Fruit fly (Drosophila melanogaster) whole organism, embryonic: ENCODE results near the gene Upf1.

ENCODE experiments used
- Bgb ChIP-seq: fragments of 200-800 bp; sonication (Bioruptor generic); IDR thresholded peaks from 2 replicates; pipeline ENCODE4 v1.3.6; 2022; ENCODE audit warnings: missing biosample characterization, missing genetic modification characterization; ENCODE audit not compliant: partially characterized antibody
- CG10431 ChIP-seq: fragments of 200-800 bp; sonication (Bioruptor generic); optimal IDR thresholded peaks from 3 replicates; lab custom pipeline; 2018; ENCODE audit warnings: missing biosample characterization, mild to moderate bottlenecking, missing genetic modification characterization
- CG10543 ChIP-seq: fragments of 200-800 bp; sonication (Bioruptor generic); optimal IDR thresholded peaks from 3 replicates; lab custom pipeline; 2017; ENCODE audit warnings: missing biosample characterization, mild to moderate bottlenecking, missing genetic modification characterization, moderate library complexity
- CG11456 ChIP-seq: fragments of 200-800 bp; sonication (Bioruptor generic); IDR thresholded peaks from 3 replicates; pipeline ENCODE4 v1.3.6; 2022; ENCODE audit warnings: missing biosample characterization, missing genetic modification characterization
- CG12769 ChIP-seq: fragments of 200-800 bp; sonication (Bioruptor generic); optimal IDR thresholded peaks from 2 replicates; lab custom pipeline; 2019; ENCODE audit warnings: missing biosample characterization, mild to moderate bottlenecking, missing genetic modification characterization, moderate library complexity
- CG17612 ChIP-seq: fragments of 200-800 bp; sonication (Bioruptor generic); IDR thresholded peaks from 2 replicates; pipeline ENCODE4 v1.3.6; 2022; ENCODE audit warnings: missing biosample characterization, missing genetic modification characterization
- CG18262 ChIP-seq: fragments of 200-800 bp; optimal IDR thresholded peaks from 3 replicates; lab custom pipeline; 2019; ENCODE audit warnings: missing biosample characterization, mild to moderate bottlenecking, missing genetic modification characterization, moderate library complexity
- CG18599 ChIP-seq: fragments of 200-800 bp; sonication (Bioruptor generic); optimal IDR thresholded peaks from 3 replicates; lab custom pipeline; 2017; ENCODE audit warnings: missing biosample characterization, missing genetic modification characterization, mild to moderate bottlenecking, moderate library complexity, missing genetic modification reagents
- CG2875 ChIP-seq: fragments of 200-800 bp; sonication (Bioruptor generic); optimal IDR thresholded peaks from 2 replicates; lab custom pipeline; 2017; ENCODE audit warnings: missing biosample characterization, mild to moderate bottlenecking, missing genetic modification characterization, missing genetic modification reagents
- CG5180 ChIP-seq: fragments of 200-800 bp; sonication (Bioruptor generic); optimal IDR thresholded peaks from 3 replicates; lab custom pipeline; 2017; ENCODE audit warnings: missing biosample characterization, missing genetic modification characterization, mild to moderate bottlenecking, moderate library complexity, missing genetic modification reagents
- CG6272 ChIP-seq: fragments of 200-800 bp; sonication (Bioruptor generic); IDR thresholded peaks from 2 replicates; pipeline ENCODE4 v1.3.6; 2022; ENCODE audit warnings: missing biosample characterization, missing genetic modification characterization
- CG6689 ChIP-seq: fragments of 200-800 bp; sonication (Bioruptor generic); IDR thresholded peaks from 2 replicates; pipeline ENCODE4 v1.3.6; 2022; ENCODE audit warnings: missing biosample characterization, missing genetic modification characterization
- CG7271 ChIP-seq: fragments of 200-800 bp; sonication (Bioruptor generic); optimal IDR thresholded peaks from 2 replicates; lab custom pipeline; 2018; ENCODE audit warnings: missing biosample characterization, mild to moderate bottlenecking, missing genetic modification characterization, moderate library complexity
- CG8944 ChIP-seq: fragments of 200-800 bp; sonication (Bioruptor generic); optimal IDR thresholded peaks from 3 replicates; lab custom pipeline; 2016; ENCODE audit warnings: missing biosample characterization, missing genetic modification characterization
- CG9876 ChIP-seq: fragments of 200-800 bp; sonication (Bioruptor generic); optimal IDR thresholded peaks from 2 replicates; lab custom pipeline; 2016; ENCODE audit warnings: missing biosample characterization, missing genetic modification characterization
- CoRest ChIP-seq: fragments of 200-800 bp; sonication (Bioruptor generic); optimal IDR thresholded peaks from 3 replicates; lab custom pipeline; 2018; ENCODE audit warnings: missing biosample characterization, mild to moderate bottlenecking, missing genetic modification characterization, moderate library complexity
- Doc3 ChIP-seq: fragments of 200-800 bp; sonication (Bioruptor generic); IDR thresholded peaks from 3 replicates; pipeline ENCODE4 v1.3.6; 2022; ENCODE audit warnings: missing biosample characterization, missing genetic modification characterization; ENCODE audit not compliant: partially characterized antibody
- Hr51 ChIP-seq, 2 experiments: fragments of 200-800 bp; sonication (Bioruptor generic); optimal IDR thresholded peaks; 2 replicates in 1 of 2; 3 replicates in 1 of 2; lab custom pipeline; 2016 to 2018; ENCODE audit warnings: missing biosample characterization in 2 of 2, missing genetic modification characterization in 2 of 2, mild to moderate bottlenecking in 1 of 2, moderate library complexity in 1 of 2
- Jarid2 ChIP-seq: fragments of 200-800 bp; sonication (Bioruptor generic); optimal IDR thresholded peaks from 3 replicates; lab custom pipeline; 2017; ENCODE audit warnings: mild to moderate bottlenecking, missing biosample characterization, missing genetic modification reagents, missing genetic modification characterization
- Lpt ChIP-seq: fragments of >200 bp; optimal IDR thresholded peaks from 2 replicates; lab custom pipeline; 2018; ENCODE audit warnings: missing biosample characterization, missing genetic modification characterization
- Meics ChIP-seq: fragments of 200-800 bp; sonication (Bioruptor generic); optimal IDR thresholded peaks from 2 replicates; lab custom pipeline; 2017; ENCODE audit warnings: missing biosample characterization, mild to moderate bottlenecking, missing genetic modification characterization
- Ptx1 ChIP-seq: fragments of 200-800 bp; sonication (Bioruptor generic); IDR thresholded peaks from 2 replicates; pipeline ENCODE4 v1.3.6; 2022; ENCODE audit warnings: missing biosample characterization, missing genetic modification characterization
- Sry-β ChIP-seq: fragments of 200-800 bp; sonication (Bioruptor generic); optimal IDR thresholded peaks from 2 replicates; lab custom pipeline; 2018; ENCODE audit warnings: missing biosample characterization, mild to moderate bottlenecking, missing genetic modification characterization, moderate library complexity
- TFAM ChIP-seq: fragments of 200-800 bp; sonication (Bioruptor generic); optimal IDR thresholded peaks from 2 replicates; lab custom pipeline; 2017; ENCODE audit warnings: missing biosample characterization, missing genetic modification characterization, inconsistent platforms
- Tbp ChIP-seq: fragments of >200 bp; optimal IDR thresholded peaks from 2 replicates; lab custom pipeline; 2018; ENCODE audit warnings: missing biosample characterization, missing genetic modification characterization
- Trl ChIP-seq, 3 experiments: fragments of >200 bp in 2 of 3; fragments of 200-800 bp in 1 of 3; sonication (Bioruptor generic) in 1 of 3; optimal IDR thresholded peaks; 2 replicates in 1 of 3; 3 replicates in 2 of 3; lab custom pipeline; 2016 to 2017; ENCODE audit warnings: missing biosample characterization in 1 of 3, missing genetic modification characterization in 1 of 3
- Vsx1 ChIP-seq: fragments of 200-800 bp; sonication (Bioruptor generic); optimal IDR thresholded peaks from 2 replicates; lab custom pipeline; 2017; ENCODE audit warnings: missing biosample characterization, mild to moderate bottlenecking, missing genetic modification characterization, missing genetic modification reagents
- ash1 ChIP-seq: fragments of 200-800 bp; sonication (Bioruptor generic); optimal IDR thresholded peaks from 2 replicates; lab custom pipeline; 2018; ENCODE audit warnings: missing biosample characterization, mild to moderate bottlenecking, missing genetic modification characterization
- br ChIP-seq: fragments of >200 bp; optimal IDR thresholded peaks from 2 replicates; lab custom pipeline; 2017
- btn ChIP-seq: fragments of 200-800 bp; sonication (Bioruptor generic); optimal IDR thresholded peaks from 2 replicates; lab custom pipeline; 2016; ENCODE audit warnings: missing biosample characterization, missing genetic modification characterization
- dimm ChIP-seq: fragments of 200-800 bp; sonication (Bioruptor generic); IDR thresholded peaks from 2 replicates; pipeline ENCODE4 v1.3.6; 2022; ENCODE audit warnings: missing biosample characterization, missing genetic modification characterization
- dysf ChIP-seq: fragments of 200-800 bp; sonication (Bioruptor generic); IDR thresholded peaks from 3 replicates; pipeline ENCODE4 v1.3.6; 2022; ENCODE audit warnings: missing biosample characterization, missing genetic modification characterization
- emc ChIP-seq: fragments of 200-800 bp; sonication (Bioruptor generic); optimal IDR thresholded peaks from 2 replicates; lab custom pipeline; 2016; ENCODE audit warnings: missing biosample characterization, missing genetic modification characterization
- ewg ChIP-seq: fragments of 200-800 bp; sonication (Bioruptor generic); optimal IDR thresholded peaks from 3 replicates; lab custom pipeline; 2017; ENCODE audit warnings: mild to moderate bottlenecking, missing biosample characterization, missing genetic modification reagents, missing genetic modification characterization
- gem ChIP-seq: fragments of 200-800 bp; sonication (Bioruptor generic); optimal IDR thresholded peaks from 2 replicates; lab custom pipeline; 2019; ENCODE audit warnings: missing biosample characterization, mild to moderate bottlenecking, missing genetic modification characterization, moderate library complexity
- hkb ChIP-seq, 2 experiments: fragments of 200-800 bp in 1 of 2; fragments of >200 bp in 1 of 2; sonication (Bioruptor generic) in 1 of 2; IDR thresholded peaks in 1 of 2; optimal IDR thresholded peaks in 1 of 2; 2 replicates each; pipeline versions ENCODE4 v1.3.6 to Lab custom; 2017 to 2022; ENCODE audit warnings: missing biosample characterization in 1 of 2, missing genetic modification characterization in 1 of 2
- nau ChIP-seq: fragments of 200-800 bp; sonication (Bioruptor generic); optimal IDR thresholded peaks from 3 replicates; lab custom pipeline; 2017; ENCODE audit warnings: missing biosample characterization, mild to moderate bottlenecking, missing genetic modification characterization, missing genetic modification reagents
- pfk ChIP-seq: fragments of 200-800 bp; sonication (Bioruptor generic); optimal IDR thresholded peaks from 2 replicates; lab custom pipeline; 2018; ENCODE audit warnings: missing biosample characterization, mild to moderate bottlenecking, missing genetic modification characterization, moderate library complexity
- sc ChIP-seq, 3 experiments: fragments of >200 bp in 2 of 3; fragments of 200-800 bp in 1 of 3; sonication (Bioruptor generic) in 1 of 3; optimal IDR thresholded peaks; 2 replicates in 2 of 3; 3 replicates in 1 of 3; lab custom pipeline; 2017; ENCODE audit warnings: mild to moderate bottlenecking in 1 of 3, missing biosample characterization in 1 of 3, missing genetic modification characterization in 1 of 3, missing genetic modification reagents in 1 of 3
- sqz ChIP-seq: fragments of 200-800 bp; sonication (Bioruptor generic); optimal IDR thresholded peaks from 3 replicates; lab custom pipeline; 2018; ENCODE audit warnings: missing biosample characterization, mild to moderate bottlenecking, missing genetic modification characterization
- stc ChIP-seq: fragments of 200-800 bp; sonication (Bioruptor generic); IDR thresholded peaks from 2 replicates; pipeline ENCODE4 v1.3.6; 2022; ENCODE audit warnings: missing biosample characterization, missing genetic modification characterization
- stwl ChIP-seq: fragments of 200-800 bp; sonication (Bioruptor generic); optimal IDR thresholded peaks from 3 replicates; lab custom pipeline; 2018; ENCODE audit warnings: missing biosample characterization, mild to moderate bottlenecking, missing genetic modification characterization, moderate library complexity
- trh ChIP-seq: fragments of 200-800 bp; sonication (Bioruptor generic); optimal IDR thresholded peaks from 2 replicates; lab custom pipeline; 2016; ENCODE audit warnings: missing biosample characterization, missing genetic modification characterization
- ttk ChIP-seq: fragments of 200-800 bp; sonication (Bioruptor generic); IDR thresholded peaks from 2 replicates; pipeline ENCODE4 v2.1.2; 2022; ENCODE audit warnings: missing biosample characterization, missing genetic modification characterization
- vvl ChIP-seq: fragments of 200-800 bp; sonication (Bioruptor generic); IDR thresholded peaks from 2 replicates; pipeline ENCODE4 v1.3.6; 2022; ENCODE audit warnings: missing biosample characterization, missing genetic modification characterization
- wdn ChIP-seq: fragments of 200-800 bp; sonication (Bioruptor generic); IDR thresholded peaks from 2 replicates; pipeline ENCODE4 v1.3.6; 2022; ENCODE audit warnings: missing biosample characterization, missing genetic modification characterization
- wek ChIP-seq: fragments of 200-800 bp; sonication (Bioruptor generic); optimal IDR thresholded peaks from 3 replicates; lab custom pipeline; 2018; ENCODE audit warnings: missing biosample characterization, mild to moderate bottlenecking, missing genetic modification characterization, moderate library complexity
- z ChIP-seq: fragments of 200-800 bp; sonication (Bioruptor generic); IDR thresholded peaks from 3 replicates; pipeline ENCODE4 v1.3.6; 2022; ENCODE audit warnings: missing biosample characterization, missing genetic modification characterization

The Upf1 gene

dm6 chrX:11920959-11921358, 15.8 kb upstream of the Upf1 start (continued):
- no peak for TF ChIP-seq stwl
- peak; percentile 39 for TF ChIP-seq TFAM (GFP tag; lab: Kevin White, UChicago)
- peak; percentile 91 for TF ChIP-seq CG6689
- TF ChIP-seq trh, result peak; percentile 82
- peak; percentile 75 for TF ChIP-seq wdn (GFP tag; lab: Robert Waterston, UW)
- TF ChIP-seq CG10431 (GFP tag; lab: Kevin White, UChicago), result peak; percentile 71
- TF ChIP-seq Ptx1, result peak; percentile 94
- TF ChIP-seq dimm (GFP tag; lab: Robert Waterston, UW), result peak; percentile 67
- no peak for TF ChIP-seq Tbp
- TF ChIP-seq CG6272 (GFP tag; lab: Robert Waterston, UW), result peak; percentile 81
- TF ChIP-seq CG18599 (GFP tag; lab: Kevin White, UChicago), result peak; percentile 87
- TF ChIP-seq sc (optimal IDR thresholded peaks at IDR 0.05; lab: Kevin White, UChicago), result no peak
- peak; percentile 80 for TF ChIP-seq sc (GFP tag; optimal IDR thresholded peaks at IDR 0.05; lab: Kevin White, UChicago)
- no peak for TF ChIP-seq Doc3
- TF ChIP-seq Meics (GFP tag; lab: Kevin White, UChicago), result peak; percentile 88
- TF ChIP-seq CG5180 (GFP tag; lab: Kevin White, UChicago), result peak; percentile 79
- TF ChIP-seq CG11456, result peak; percentile 86

DNA sequence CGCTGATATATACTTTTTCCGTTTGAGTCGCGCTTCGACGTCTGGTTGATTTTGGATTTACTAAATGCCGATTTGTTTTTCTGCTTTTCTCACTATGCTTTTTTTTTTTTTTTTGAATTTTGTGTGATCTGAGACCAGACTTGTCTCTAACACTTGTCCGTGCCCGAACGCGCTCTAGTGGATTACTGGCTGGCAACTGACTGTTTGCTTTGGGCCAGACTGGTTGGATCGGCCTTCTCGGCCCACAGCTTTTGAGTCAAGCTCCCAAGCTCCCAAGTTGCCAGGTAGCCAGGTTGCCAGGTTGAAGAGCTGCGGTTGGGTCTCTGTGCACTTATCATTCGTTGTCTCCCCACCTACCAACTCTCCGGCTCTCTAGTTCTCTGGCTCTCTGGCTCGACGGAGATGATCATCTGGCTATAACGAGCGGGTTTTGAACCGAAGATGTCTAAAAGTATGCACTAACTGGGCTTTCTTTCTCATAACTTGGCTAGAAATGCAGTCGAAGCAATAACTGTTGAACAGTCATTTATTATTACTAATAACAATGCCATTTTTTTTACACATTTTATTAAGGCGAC, 12.0 kb upstream of the Upf1 start, which contains the start of gene pot:
Gene pot (minus strand): TSS at position 205 of the 578 bp plus-strand sequence.
- TF ChIP-seq CG8944 (no peak), wek (GFP tag; lab: Kevin White, UChicago) (no peak), ewg (GFP tag; lab: Kevin White, UChicago) (no peak), stc (GFP tag; lab: Robert Waterston, UW) (no peak), z (GFP tag; lab: Robert Waterston, UW) (0 out of 3 replicates have a peak, but pooled peaks have one; percentile 18), CoRest (no peak), nau (no peak), CG12769 (peak; percentile 46), CG18262 (no peak), emc (GFP tag; lab: Kevin White, UChicago) (no peak), Hr51 (GFP tag; optimal IDR thresholded peaks at IDR 0.05; lab: Kevin White, UChicago) (no peak), CG17612 (GFP tag; lab: Robert Waterston, UW) (peak; percentile 84), hkb (optimal IDR thresholded peaks at IDR 0.05; lab: Kevin White, UChicago) (no peak), hkb (GFP tag; IDR thresholded peaks at IDR 0.05; lab: Robert Waterston, UW) (0 out of 2 replicates have a peak, but pooled peaks have one; percentile 21), btn (no peak), gem (tag; lab: Kevin White, UChicago) (no peak), CG7271 (no peak), Lpt (GFP tag; lab: Kevin White, UChicago) (no peak), Trl (optimal IDR thresholded peaks at IDR 0.05; lab: Kevin White, UChicago) (peak; percentile 56 to 59), Trl (GFP tag; optimal IDR thresholded peaks at IDR 0.05; lab: Kevin White, UChicago) (no peak), Bgb (0 out of 2 replicates have a peak, but pooled peaks have one; percentile 14), Sry-β (GFP tag; lab: Kevin White, UChicago) (peak; percentile 88), CG10543 (GFP tag; lab: Kevin White, UChicago) (peak; percentile 8), ttk (GFP tag; lab: Robert Waterston, UW) (no peak), ash1 (GFP tag; lab: Kevin White, UChicago) (no peak), CG9876 (GFP tag; lab: Kevin White, UChicago) (no peak), vvl (peak; percentile 34; the same call in 1 of the 2 replicates), dysf (GFP tag; lab: Robert Waterston, UW) (no peak), br (lab: Kevin White, UChicago) (no peak), CG2875 (GFP tag; lab: Kevin White, UChicago) (no peak), CG5180 (GFP tag; lab: Kevin White, UChicago) (peak; percentile 84), sqz (peak; percentile 26), Vsx1 (GFP tag; lab: Kevin White, UChicago) (no peak), Jarid2 (GFP tag; lab: Kevin White, UChicago) (peak; percentile 39), pfk (no peak)
